Worm (Caenorhabditis elegans): ENCODE results near the gene abu-13.

ce11 chrIII:6900609-6901008 is 45.1 kb downstream of the abu-13 start:
- TF ChIP-seq him-1 (tag; optimal IDR thresholded peaks at IDR 0.05), result no peak
- no peak for TF ChIP-seq W03F9.2 (tag; optimal IDR thresholded peaks at IDR 0.05)
